Fruit fly (Drosophila melanogaster) whole organism, pupa: Measurements from ENCODE around the gene feo.

Source experiments
- CG10348 ChIP-seq: fragments of 200-800 bp; sonication (Bioruptor generic); IDR thresholded peaks from 2 replicates; pipeline ENCODE4 v1.3.6; 2022; ENCODE audit warnings: missing biosample characterization, missing genetic modification characterization
- CG12605 ChIP-seq: fragments of 200-800 bp; sonication (Bioruptor generic); IDR thresholded peaks from 2 replicates; pipeline ENCODE4 v1.3.6; 2022; ENCODE audit warnings: missing biosample characterization, missing genetic modification characterization
- CG13204 ChIP-seq: fragments of 200-800 bp; sonication (Bioruptor generic); optimal IDR thresholded peaks from 2 replicates; lab custom pipeline; 2018; ENCODE audit warnings: missing biosample characterization, mild to moderate bottlenecking, missing genetic modification characterization, moderate library complexity
- CG34367 ChIP-seq: fragments of 200-800 bp; sonication (Bioruptor generic); optimal IDR thresholded peaks from 2 replicates; lab custom pipeline; 2018; ENCODE audit warnings: missing biosample characterization, mild to moderate bottlenecking, missing genetic modification characterization
- CG4496 ChIP-seq: fragments of 200-800 bp; sonication (Bioruptor generic); IDR thresholded peaks from 3 replicates; pipeline ENCODE4 v1.3.6; 2022; ENCODE audit warnings: missing biosample characterization, missing genetic modification characterization
- EcR ChIP-seq: fragments of 200-800 bp; sonication (Bioruptor generic); optimal IDR thresholded peaks from 3 replicates; lab custom pipeline; 2019; ENCODE audit warnings: missing biosample characterization, missing genetic modification characterization, mild to moderate bottlenecking, moderate library complexity, missing genetic modification reagents
- Ets98B ChIP-seq: fragments of 200-800 bp; sonication (Bioruptor generic); IDR thresholded peaks from 2 replicates; pipeline ENCODE4 v1.3.6; 2022; ENCODE audit warnings: missing biosample characterization, missing genetic modification characterization
- Pif1A ChIP-seq: fragments of 200-800 bp; sonication (Bioruptor generic); optimal IDR thresholded peaks from 3 replicates; lab custom pipeline; 2016; ENCODE audit warnings: missing biosample characterization, missing genetic modification characterization
- fd96Ca ChIP-seq: fragments of 200-800 bp; sonication (Bioruptor generic); IDR thresholded peaks from 3 replicates; pipeline ENCODE4 v1.3.6; 2022; ENCODE audit warnings: missing biosample characterization, missing genetic modification characterization

dm6 chrX:10889955-10890617 is 35.4 kb upstream of the feo start:
- no peak for TF ChIP-seq fd96Ca (GFP tag; lab: Robert Waterston, UW)
- no peak for TF ChIP-seq CG4496
- TF ChIP-seq EcR (GFP tag; lab: Kevin White, UChicago): no peak
- no peak for TF ChIP-seq CG12605 (GFP tag; lab: Robert Waterston, UW)
- no peak for TF ChIP-seq CG10348 (GFP tag; lab: Robert Waterston, UW)
- TF ChIP-seq Pif1A (GFP tag; lab: Kevin White, UChicago): no peak
- no peak for TF ChIP-seq Ets98B
- TF ChIP-seq CG34367 (tag; lab: Kevin White, UChicago): no peak
- no peak for TF ChIP-seq CG13204 (GFP tag; lab: Kevin White, UChicago)
